Worm (Caenorhabditis elegans) whole organism, L4 larva: ENCODE data around the gene srh-200.

Experiments used
- R02D3.7 ChIP-seq: fragments of 150-350 bp; sonication (generic microtip); optimal IDR thresholded peaks from 3 replicates; lab custom pipeline; 2014; ENCODE audit warnings: missing biosample characterization, missing genetic modification characterization
- Y48G9A.11 ChIP-seq: fragments of 200-800 bp; sonication (Bioruptor generic); IDR thresholded peaks from 2 replicates; pipeline ENCODE4 v1.3.6; 2022; ENCODE audit warnings: missing genetic modification reagents, missing genetic modification characterization, missing compliant biosample characterization
- Y5F2A.4 ChIP-seq: fragments of 200-800 bp; sonication (Bioruptor generic); optimal IDR thresholded peaks from 2 replicates; lab custom pipeline; 2018; ENCODE audit warnings: mild to moderate bottlenecking, missing genetic modification characterization, missing compliant biosample characterization
- Y75B8A.6 ChIP-seq: fragments of 200-800 bp; sonication (Bioruptor generic); IDR thresholded peaks from 2 replicates; pipeline ENCODE4 v1.3.6; 2022; ENCODE audit warnings: missing genetic modification reagents, missing genetic modification characterization, missing compliant biosample characterization
- ZK337.2 ChIP-seq: fragments of 200-800 bp; sonication (Bioruptor generic); IDR thresholded peaks from 2 replicates; pipeline ENCODE4 v1.3.6; 2022; ENCODE audit warnings: missing genetic modification reagents, missing genetic modification characterization, missing compliant biosample characterization
- ZK546.5 ChIP-seq, 2 experiments: sonication (generic microtip); optimal IDR thresholded peaks; 2 replicates each; lab custom pipeline; 2017; ENCODE audit warnings: missing biosample characterization in 2 of 2, missing genetic modification characterization in 2 of 2
- aha-1 ChIP-seq: fragments of 150-350 bp; peaks from one replicate; lab custom pipeline; 2014; ENCODE audit warnings: missing biosample characterization, missing genetic modification characterization
- ceh-20 ChIP-seq: fragments of 200-800 bp; sonication (Bioruptor generic); IDR thresholded peaks from 2 replicates; pipeline ENCODE4 v1.3.6; 2022; ENCODE audit warnings: missing genetic modification reagents, missing genetic modification characterization, missing compliant biosample characterization
- ceh-62 ChIP-seq: sonication (generic microtip); optimal IDR thresholded peaks from 2 replicates; lab custom pipeline; 2017; ENCODE audit warnings: missing biosample characterization, missing genetic modification characterization
- daf-16 ChIP-seq, 3 experiments: sonication (generic microtip); optimal IDR thresholded peaks; 2 replicates each; lab custom pipeline; 2016 to 2017; ENCODE audit warnings: missing genetic modification characterization in 3 of 3, missing genetic modification reagents in 3 of 3, mild to moderate bottlenecking in 2 of 3, missing compliant biosample characterization in 2 of 3, missing biosample characterization in 1 of 3, moderate library complexity in 1 of 3
- daf-19 ChIP-seq: fragments of 200-800 bp; sonication (Bioruptor generic); conservative IDR thresholded peaks from 2 replicates; pipeline ENCODE4 v1.3.6; 2022; ENCODE audit warnings: missing genetic modification characterization, missing compliant biosample characterization
- dpl-1 ChIP-seq: fragments of 150-350 bp; optimal IDR thresholded peaks from 2 replicates; lab custom pipeline; 2014; ENCODE audit warnings: missing biosample characterization, missing genetic modification reagents, missing genetic modification characterization
- dve-1 ChIP-seq: sonication (generic microtip); optimal IDR thresholded peaks from 2 replicates; lab custom pipeline; 2017; ENCODE audit warnings: antibody characterized with exemption, mild to moderate bottlenecking, missing genetic modification characterization, missing compliant biosample characterization; ENCODE audit not compliant: insufficient read depth
- egl-27 ChIP-seq: sonication (generic microtip); optimal IDR thresholded peaks from 3 replicates; lab custom pipeline; 2017; ENCODE audit warnings: missing biosample characterization, missing genetic modification reagents, missing genetic modification characterization
- egl-43 ChIP-seq: fragments of 200-800 bp; sonication (Bioruptor generic); IDR thresholded peaks from 2 replicates; pipeline ENCODE4 v1.3.6; 2022; ENCODE audit warnings: missing genetic modification reagents, missing genetic modification characterization, missing compliant biosample characterization
- hlh-30 ChIP-seq: sonication (generic microtip); optimal IDR thresholded peaks from 2 replicates; lab custom pipeline; 2017; ENCODE audit warnings: antibody characterized with exemption, mild to moderate bottlenecking, missing genetic modification characterization, missing compliant biosample characterization; ENCODE audit not compliant: insufficient read depth
- hmg-1.1 ChIP-seq: fragments of 200-800 bp; sonication (Bioruptor generic); IDR thresholded peaks from 2 replicates; pipeline ENCODE4 v1.3.6; 2022; ENCODE audit warnings: missing genetic modification reagents, missing genetic modification characterization, missing compliant biosample characterization
- lin-13 ChIP-seq: fragments of 150-350 bp; optimal IDR thresholded peaks from 2 replicates; lab custom pipeline; 2014; ENCODE audit warnings: missing biosample characterization, missing genetic modification reagents, missing genetic modification characterization
- lin-29 ChIP-seq: fragments of 200-800 bp; sonication (Bioruptor generic); IDR thresholded peaks from 2 replicates; pipeline ENCODE4 v1.3.6; 2022; ENCODE audit warnings: missing genetic modification reagents, missing genetic modification characterization, missing compliant biosample characterization
- lin-39 ChIP-seq: fragments of 150-350 bp; optimal IDR thresholded peaks from 2 replicates; lab custom pipeline; 2014; ENCODE audit warnings: missing biosample characterization, missing genetic modification reagents, missing genetic modification characterization
- mdl-1 ChIP-seq, 2 experiments: fragments of 150-350 bp in 1 of 2; sonication (generic microtip) in 1 of 2; optimal IDR thresholded peaks; 2 replicates each; lab custom pipeline; 2014 to 2017; ENCODE audit warnings: missing biosample characterization in 2 of 2, missing genetic modification characterization in 2 of 2
- mep-1 ChIP-seq: fragments of 150-350 bp; sonication (generic microtip); optimal IDR thresholded peaks from 3 replicates; lab custom pipeline; 2014; ENCODE audit warnings: missing biosample characterization, missing genetic modification characterization
- mes-2 ChIP-seq: sonication (generic microtip); optimal IDR thresholded peaks from 2 replicates; lab custom pipeline; 2016; ENCODE audit warnings: missing genotype, mild to moderate bottlenecking, missing genetic modification characterization, missing compliant biosample characterization; ENCODE audit not compliant: poor library complexity, severe bottlenecking
- mxl-3 ChIP-seq: fragments of 200-800 bp; sonication (Bioruptor generic); optimal IDR thresholded peaks from 2 replicates; lab custom pipeline; 2018; ENCODE audit warnings: mild to moderate bottlenecking, missing genetic modification characterization, missing compliant biosample characterization
- nhr-11 ChIP-seq: fragments of 150-350 bp; optimal IDR thresholded peaks from 2 replicates; lab custom pipeline; 2014; ENCODE audit warnings: missing biosample characterization, missing genetic modification characterization
- nhr-237 ChIP-seq: sonication (generic microtip); optimal IDR thresholded peaks from 2 replicates; lab custom pipeline; 2017; ENCODE audit warnings: missing biosample characterization, missing genetic modification characterization
- nhr-25 ChIP-seq: sonication (generic microtip); optimal IDR thresholded peaks from 2 replicates; lab custom pipeline; 2017; ENCODE audit warnings: missing genetic modification characterization, mild to moderate bottlenecking, missing compliant biosample characterization, antibody characterized with exemption, moderate library complexity, borderline replicate concordance; ENCODE audit not compliant: insufficient read depth
- nhr-28 ChIP-seq: fragments of 150-350 bp; optimal IDR thresholded peaks from 2 replicates; lab custom pipeline; 2014; ENCODE audit warnings: missing biosample characterization, missing genetic modification characterization
- nhr-42 ChIP-seq: fragments of 200-800 bp; sonication (Bioruptor generic); IDR thresholded peaks from 2 replicates; pipeline ENCODE4 v1.3.6; 2022; ENCODE audit warnings: missing genetic modification characterization, missing compliant biosample characterization
- nhr-48 ChIP-seq: sonication (generic microtip); optimal IDR thresholded peaks from 2 replicates; lab custom pipeline; 2016; ENCODE audit warnings: mild to moderate bottlenecking, missing genetic modification characterization, missing compliant biosample characterization
- nhr-77 ChIP-seq: fragments of 150-350 bp; optimal IDR thresholded peaks from 2 replicates; lab custom pipeline; 2014; ENCODE audit warnings: missing biosample characterization, missing genetic modification characterization
- rbr-2 ChIP-seq: sonication (generic microtip); optimal IDR thresholded peaks from 2 replicates; lab custom pipeline; 2016; ENCODE audit warnings: missing genotype, missing genetic modification characterization, missing compliant biosample characterization
- spr-3 ChIP-seq: fragments of 200-800 bp; sonication (Bioruptor generic); optimal IDR thresholded peaks from 2 replicates; lab custom pipeline; 2018; ENCODE audit warnings: mild to moderate bottlenecking, missing genetic modification characterization, missing compliant biosample characterization
- tag-97 ChIP-seq: fragments of 200-800 bp; sonication (Bioruptor generic); IDR thresholded peaks from 2 replicates; pipeline ENCODE4 v1.3.6; 2022; ENCODE audit warnings: missing genetic modification characterization, missing compliant biosample characterization
- unc-130 ChIP-seq: sonication (generic microtip); optimal IDR thresholded peaks from 2 replicates; lab custom pipeline; 2016; ENCODE audit warnings: missing genetic modification reagents, missing genetic modification characterization, missing compliant biosample characterization
- unc-39 ChIP-seq: sonication (generic microtip); optimal IDR thresholded peaks from 2 replicates; lab custom pipeline; 2017; ENCODE audit warnings: missing biosample characterization, missing genetic modification characterization
- unc-62 ChIP-seq, 3 experiments: fragments of 150-350 bp in 1 of 3; sonication (generic microtip); optimal IDR thresholded peaks in 2 of 3; peaks in 1 of 3; 1 replicate in 1 of 3; 2 replicates in 2 of 3; lab custom pipeline; 2014 to 2017; ENCODE audit warnings: missing biosample characterization in 3 of 3, missing genetic modification characterization in 3 of 3, missing genetic modification reagents in 3 of 3, missing genotype in 1 of 3
- vab-7 ChIP-seq: fragments of 200-800 bp; sonication (Bioruptor generic); IDR thresholded peaks from 2 replicates; pipeline ENCODE4 v1.3.6; 2022; ENCODE audit warnings: missing genetic modification reagents, missing genetic modification characterization, missing compliant biosample characterization
- zip-11 ChIP-seq: fragments of 200-800 bp; sonication (Bioruptor generic); IDR thresholded peaks from 2 replicates; pipeline ENCODE4 v1.3.6; 2022; ENCODE audit warnings: missing genetic modification characterization, missing compliant biosample characterization
- ztf-7 ChIP-seq: fragments of 150-350 bp; optimal IDR thresholded peaks from 2 replicates; lab custom pipeline; 2014; ENCODE audit warnings: missing biosample characterization, missing genetic modification characterization

srh-200 gene

ce11 chrV:7686189-7686588, 32.7 kb upstream of the srh-200 start, which contains the start of the genes nhr-94 and nhr-152:
Gene nhr-94, minus strand, starts transcription at chrV:7686335.
Gene nhr-152, plus strand, starts transcription at chrV:7686350.
- peak; percentile 0 for TF ChIP-seq nhr-25
- peak; percentile 58 for TF ChIP-seq hlh-30 (tag; lab: Kevin White, UChicago)
- TF ChIP-seq ceh-20 (GFP tag; lab: Robert Waterston, UW), result no peak
- no peak for TF ChIP-seq tag-97 (GFP tag; lab: Robert Waterston, UW)
- TF ChIP-seq nhr-28, result peak; percentile 46
- TF ChIP-seq mxl-3 (GFP tag; lab: Kevin White, UChicago), result peak; percentile 59
- no peak for TF ChIP-seq nhr-42 (GFP tag; lab: Robert Waterston, UW)
- TF ChIP-seq egl-27 (tag; lab: Kevin White, UChicago), result no peak
- TF ChIP-seq aha-1 (tag; lab: Kevin White, UChicago), result peak; percentile 60

ce11 chrV:7683907-7684655, 30.6 kb upstream of the srh-200 start, which contains the start of gene sre-11:
Gene sre-11, minus strand, starts transcription at chrV:7683957.
- peak in 1 of 2 experiments; percentile 68 for TF ChIP-seq unc-62 (GFP tag; optimal IDR thresholded peaks at IDR 0.05 in 1 of 2; lab: Kevin White, UChicago)
- no peak for TF ChIP-seq unc-62 (tag; optimal IDR thresholded peaks at IDR 0.05; lab: Kevin White, UChicago)
- no peak for TF ChIP-seq egl-43
- no peak for TF ChIP-seq lin-39 (tag; lab: Kevin White, UChicago)

- no peak for TF ChIP-seq dpl-1
- TF ChIP-seq Y48G9A.11 (GFP tag; lab: Robert Waterston, UW), result no peak
- TF ChIP-seq hmg-1.1 (GFP tag; lab: Robert Waterston, UW), result no peak
- TF ChIP-seq aha-1 (tag; lab: Kevin White, UChicago), result no peak
- no peak for TF ChIP-seq Y5F2A.4 (GFP tag; lab: Kevin White, UChicago)
- TF ChIP-seq ceh-62 (tag; lab: Kevin White, UChicago), result no peak
- TF ChIP-seq nhr-48 (tag; lab: Kevin White, UChicago), result no peak
- no peak for TF ChIP-seq ceh-20 (GFP tag; lab: Robert Waterston, UW)
- TF ChIP-seq daf-16 (GFP tag; optimal IDR thresholded peaks at IDR 0.05; lab: Kevin White, UChicago), result no peak
- TF ChIP-seq daf-16 (tag; optimal IDR thresholded peaks at IDR 0.05; lab: Kevin White, UChicago), result peak; percentile 88
- TF ChIP-seq lin-13 (GFP tag; lab: Kevin White, UChicago), result no peak
- no peak for TF ChIP-seq vab-7 (GFP tag; lab: Robert Waterston, UW)
- TF ChIP-seq ZK337.2 (GFP tag; lab: Robert Waterston, UW), result no peak
- TF ChIP-seq nhr-77, result peak; percentile 38
- no peak for TF ChIP-seq daf-19
- TF ChIP-seq ZK546.5 (tag; optimal IDR thresholded peaks at IDR 0.05; lab: Kevin White, UChicago), result no peak
- TF ChIP-seq mep-1, result no peak
- no peak for TF ChIP-seq lin-29 (GFP tag; lab: Robert Waterston, UW)
- TF ChIP-seq mxl-3 (GFP tag; lab: Kevin White, UChicago), result peak; percentile 15
- TF ChIP-seq zip-11 (GFP tag; lab: Robert Waterston, UW), result no peak
- no peak for TF ChIP-seq unc-130
- no peak for TF ChIP-seq tag-97 (GFP tag; lab: Robert Waterston, UW)
- no peak for TF ChIP-seq nhr-11 (tag; lab: Kevin White, UChicago)
- no peak for TF ChIP-seq Y75B8A.6 (GFP tag; lab: Robert Waterston, UW)
- TF ChIP-seq R02D3.7 (tag; lab: Kevin White, UChicago), result no peak
- TF ChIP-seq nhr-237 (tag; lab: Kevin White, UChicago), result no peak
- TF ChIP-seq dve-1 (tag; lab: Kevin White, UChicago), result peak; percentile 51
- peak; percentile 100 for TF ChIP-seq nhr-28
- TF ChIP-seq mdl-1 (tag; optimal IDR thresholded peaks at IDR 0.05; lab: Kevin White, UChicago), result peak in 1 of 2 experiments; percentile 27
- no peak for TF ChIP-seq spr-3 (GFP tag; lab: Kevin White, UChicago)
- no peak for TF ChIP-seq mes-2 (tag; lab: Kevin White, UChicago)
- TF ChIP-seq rbr-2 (tag; lab: Kevin White, UChicago), result no peak
- no peak for TF ChIP-seq unc-39 (tag; lab: Kevin White, UChicago)
- TF ChIP-seq nhr-42 (GFP tag; lab: Robert Waterston, UW), result no peak
- TF ChIP-seq ztf-7 (tag; lab: Kevin White, UChicago), result no peak
Measured at ce11 chrV:7681388-7681787, 27.9 kb upstream of the srh-200 start, which contains the start of gene cyp-33A1. Gene cyp-33A1, minus strand, starts transcription at chrV:7681459.
